Fruit fly (Drosophila melanogaster): ENCODE results near the gene cact.

The cact gene

dm6 chr2L:16269232-16270134 is 56.5 kb downstream of the cact start (continued):
- no peak for TF ChIP-seq rib (GFP tag; IDR thresholded peaks at IDR 0.05)
- TF ChIP-seq CG34422 (GFP tag; IDR thresholded peaks at IDR 0.05): no peak
- TF ChIP-seq CG11085 (GFP tag; IDR thresholded peaks at IDR 0.05): no peak
- TF ChIP-seq dpn (GFP tag; optimal IDR thresholded peaks at IDR 0.05): no peak
- TF ChIP-seq Aef1 (GFP tag; IDR thresholded peaks at IDR 0.05): no peak
- TF ChIP-seq CG5953 (GFP tag; IDR thresholded peaks at IDR 0.05): no peak
- no peak for TF ChIP-seq CG2199 (GFP tag; IDR thresholded peaks at IDR 0.05)
- no peak for TF ChIP-seq CG10321 (GFP tag; IDR thresholded peaks at IDR 0.05)
- no peak for TF ChIP-seq Ptx1 (GFP tag; IDR thresholded peaks at IDR 0.05)
- TF ChIP-seq wor (GFP tag; IDR thresholded peaks at IDR 0.05): no peak
- peak; percentile 48 for TF ChIP-seq btn (GFP tag; optimal IDR thresholded peaks at IDR 0.05)
- peak; percentile 74 for TF ChIP-seq CG15011 (GFP tag; optimal IDR thresholded peaks at IDR 0.05)
- no peak for TF ChIP-seq Hmx (GFP tag; optimal IDR thresholded peaks at IDR 0.05)
- no peak for TF ChIP-seq cas (GFP tag; IDR thresholded peaks at IDR 0.05)
- TF ChIP-seq CG33557 (GFP tag; optimal IDR thresholded peaks at IDR 0.05): peak; percentile 56
- no peak for TF ChIP-seq B-H1 (GFP tag; IDR thresholded peaks at IDR 0.05)
- TF ChIP-seq CG6791 (GFP tag; IDR thresholded peaks at IDR 0.05; ENCODE audit: partially characterized antibody): no peak
- TF ChIP-seq Nf-YA (GFP tag; IDR thresholded peaks at IDR 0.05): no peak
- TF ChIP-seq CG6272 (GFP tag; IDR thresholded peaks at IDR 0.05): no peak
- TF ChIP-seq sisA (GFP tag; IDR thresholded peaks at IDR 0.05): no peak
- TF ChIP-seq CG10209 (GFP tag; optimal IDR thresholded peaks at IDR 0.05): peak; percentile 41
- peak; percentile 83 for TF ChIP-seq CG8924 (tag; optimal IDR thresholded peaks at IDR 0.05)
- TF ChIP-seq otp (GFP tag; IDR thresholded peaks at IDR 0.05): no peak
- TF ChIP-seq p53 (GFP tag; optimal IDR thresholded peaks at IDR 0.05): no peak
- no peak for TF ChIP-seq CG34224 (GFP tag; IDR thresholded peaks at IDR 0.05; ENCODE audit: partially characterized antibody)
- TF ChIP-seq dm (GFP tag; optimal IDR thresholded peaks at IDR 0.05): peak; percentile 99
- peak; percentile 73 for TF ChIP-seq cwo (GFP tag; optimal IDR thresholded peaks at IDR 0.05)
- TF ChIP-seq onecut (GFP tag; IDR thresholded peaks at IDR 0.05): peak; percentile 87
- TF ChIP-seq CG4282 (GFP tag; optimal IDR thresholded peaks at IDR 0.05): no peak
- TF ChIP-seq CG1647 (GFP tag; optimal IDR thresholded peaks at IDR 0.05): no peak
- no peak for TF ChIP-seq trh (GFP tag; optimal IDR thresholded peaks at IDR 0.05)
- no peak for TF ChIP-seq bbx (GFP tag; IDR thresholded peaks at IDR 0.05; ENCODE audit: partially characterized antibody)
- no peak for TF ChIP-seq CG16815 (GFP tag; optimal IDR thresholded peaks at IDR 0.05)
- peak; percentile 0 for TF ChIP-seq Oli (tag; optimal IDR thresholded peaks at IDR 0.05)
- peak; percentile 92 for TF ChIP-seq CG12071 (GFP tag; optimal IDR thresholded peaks at IDR 0.05)
- TF ChIP-seq CG13296 (GFP tag; optimal IDR thresholded peaks at IDR 0.05): peak; percentile 96
- no peak for TF ChIP-seq hkb (optimal IDR thresholded peaks at IDR 0.05)
- TF ChIP-seq hkb (GFP tag; IDR thresholded peaks at IDR 0.05): no peak
- no peak for TF ChIP-seq ssp (GFP tag; IDR thresholded peaks at IDR 0.05)
- TF ChIP-seq run (tag; optimal IDR thresholded peaks at IDR 0.05): peak; percentile 59
- TF ChIP-seq CG2678 (tag; optimal IDR thresholded peaks at IDR 0.05): peak; percentile 66
- no peak for TF ChIP-seq CG7745 (tag; optimal IDR thresholded peaks at IDR 0.05)
- no peak for TF ChIP-seq dysf (GFP tag; IDR thresholded peaks at IDR 0.05)
- no peak for TF ChIP-seq maf-S (GFP tag; optimal IDR thresholded peaks at IDR 0.05)
- peak; percentile 73 for TF ChIP-seq Deaf1 (tag; optimal IDR thresholded peaks at IDR 0.05)
- TF ChIP-seq CG7928 (GFP tag; optimal IDR thresholded peaks at IDR 0.05): no peak
- TF ChIP-seq CG4854 (GFP tag; optimal IDR thresholded peaks at IDR 0.05): no peak
- no peak for TF ChIP-seq CG7357 (GFP tag; IDR thresholded peaks at IDR 0.05)
- no peak for TF ChIP-seq stwl (tag; optimal IDR thresholded peaks at IDR 0.05)
- peak; percentile 67 for TF ChIP-seq exex (tag; optimal IDR thresholded peaks at IDR 0.05)
- TF ChIP-seq danr (GFP tag; IDR thresholded peaks at IDR 0.05): no peak

All from whole organism, embryonic.